Worm (Caenorhabditis elegans) whole organism, L4/young adult: ENCODE results near the gene mab-3.
"Not testable (repeated sequence)": the region's sequence is repeated elsewhere in the genome, so short reads cannot be mapped to it uniquely, and the experiment has no call there.

Experiments
- W03F9.2 ChIP-seq: fragments of 150-350 bp; optimal IDR thresholded peaks from 2 replicates; lab custom pipeline; 2014; ENCODE audit warnings: missing biosample characterization, missing genetic modification characterization
- dao-5 ChIP-seq: sonication (generic microtip); optimal IDR thresholded peaks from 2 replicates; lab custom pipeline; 2016; ENCODE audit warnings: missing genotype, missing genetic modification characterization, moderate library complexity, missing compliant biosample characterization
- him-1 ChIP-seq: sonication (generic microtip); optimal IDR thresholded peaks from 2 replicates; lab custom pipeline; 2016; ENCODE audit warnings: missing genotype, missing genetic modification reagents, missing genetic modification characterization, missing compliant biosample characterization

Gene mab-3

DNA sequence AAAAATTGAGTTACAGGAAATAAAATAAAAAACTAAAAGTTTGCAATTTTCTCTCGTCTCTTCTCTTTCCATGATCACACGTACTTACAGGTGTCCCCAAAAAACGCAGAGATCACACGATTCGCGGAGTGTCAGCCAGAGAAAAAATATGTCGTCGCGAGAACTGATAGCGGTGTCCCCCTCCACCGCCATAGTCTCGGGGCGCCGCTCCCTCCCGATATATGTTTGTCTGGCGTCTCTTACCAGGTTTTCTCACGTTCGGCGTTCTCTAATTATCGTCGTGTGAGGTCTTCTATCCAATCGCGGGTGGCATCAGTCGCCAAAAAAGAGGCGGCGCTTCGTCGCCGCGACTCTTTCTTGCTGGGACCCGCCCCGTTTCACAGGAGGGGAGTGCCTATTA lies at the start of gene mab-3:
mab-3 (plus strand) TSS at position 328 of the 400 bp plus-strand sequence.
- not testable (repeated sequence) for TF ChIP-seq dao-5, him-1, W03F9.2 (tag; lab: Kevin White, UChicago)

DNA sequence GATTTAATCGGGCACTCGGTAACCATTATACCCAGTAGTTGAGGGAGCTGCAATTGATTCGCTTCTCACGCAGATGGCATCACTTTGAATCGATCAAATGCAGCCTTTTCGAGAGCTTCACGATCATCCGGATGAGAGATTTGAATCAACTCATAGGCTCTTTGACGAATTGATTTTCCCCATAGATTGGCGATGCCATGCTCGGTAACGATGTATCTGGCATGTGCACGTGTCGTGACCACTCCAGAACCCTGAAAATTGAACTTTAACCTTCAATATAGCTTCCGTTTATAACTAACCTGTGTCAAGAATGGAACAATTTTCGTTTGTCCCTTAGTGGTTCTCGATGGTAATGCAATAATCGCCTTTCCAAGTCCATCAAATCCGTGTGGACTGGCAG lies 47.8 kb upstream of the mab-3 start:
- no peak for TF ChIP-seq W03F9.2 (tag; lab: Kevin White, UChicago)
- TF ChIP-seq dao-5 (tag; lab: Kevin White, UChicago): no peak
- TF ChIP-seq him-1 (tag; lab: Kevin White, UChicago): no peak

DNA sequence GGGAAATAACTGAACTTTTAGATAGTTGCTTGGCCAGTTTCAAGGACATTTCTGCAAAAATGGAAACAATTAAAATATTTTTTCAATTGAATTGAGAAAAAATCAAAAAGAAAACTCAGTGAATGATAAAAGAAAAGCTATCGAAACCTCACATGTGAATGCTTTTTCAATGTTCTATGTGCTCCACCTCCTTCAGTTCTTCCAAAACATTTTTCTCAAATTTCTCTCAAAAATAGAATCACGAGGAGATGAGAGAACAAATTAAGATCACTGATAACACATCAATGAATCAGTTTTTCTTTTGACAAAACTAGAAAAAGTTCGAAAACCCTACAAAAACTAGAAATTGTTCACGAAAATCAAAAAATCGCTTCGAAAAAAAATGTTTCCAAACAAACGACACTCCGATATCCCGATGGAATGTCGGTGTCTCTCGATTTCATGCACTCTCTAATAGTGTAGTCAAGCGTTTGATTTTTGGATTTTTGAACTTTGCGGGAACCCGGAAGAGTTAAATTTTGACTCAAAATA lies 45.2 kb upstream of the mab-3 start, which contains the start of gene ZK1320.9:
ZK1320.9 (minus strand) TSS at position 51 of the 531 bp plus-strand sequence.
- TF ChIP-seq dao-5 (tag; lab: Kevin White, UChicago): no peak
- TF ChIP-seq W03F9.2 (tag; lab: Kevin White, UChicago): no peak
- no peak for TF ChIP-seq him-1 (tag; lab: Kevin White, UChicago)

DNA sequence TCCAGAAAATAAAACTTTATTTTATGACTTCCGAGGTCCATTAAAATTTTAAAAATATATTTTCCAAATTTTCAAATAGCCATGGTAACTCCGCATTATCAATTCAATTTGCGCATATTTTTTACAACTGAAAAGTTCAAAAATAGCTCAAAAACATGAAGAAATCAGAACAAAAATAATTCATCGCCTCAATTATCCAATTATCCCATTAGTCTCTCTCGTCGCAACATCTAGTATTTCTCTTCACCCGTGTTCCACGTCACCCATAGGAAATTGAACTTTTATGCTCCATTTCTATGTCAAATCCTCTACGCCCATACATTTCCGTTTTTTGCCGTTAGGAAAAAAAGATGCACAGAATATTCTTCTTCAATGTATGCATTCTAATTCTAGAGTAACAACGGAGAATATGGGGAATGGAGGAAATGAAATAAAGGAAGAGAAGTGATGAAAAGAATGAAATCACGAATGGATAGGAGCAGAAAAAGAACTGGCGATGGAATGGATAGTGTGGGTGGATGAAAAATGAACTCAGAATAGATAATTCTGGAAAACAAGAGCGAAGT lies 41.8 kb upstream of the mab-3 start:
- TF ChIP-seq him-1 (tag; lab: Kevin White, UChicago) (no peak), dao-5 (tag; lab: Kevin White, UChicago) (no peak), W03F9.2 (tag; lab: Kevin White, UChicago) (no peak)

DNA sequence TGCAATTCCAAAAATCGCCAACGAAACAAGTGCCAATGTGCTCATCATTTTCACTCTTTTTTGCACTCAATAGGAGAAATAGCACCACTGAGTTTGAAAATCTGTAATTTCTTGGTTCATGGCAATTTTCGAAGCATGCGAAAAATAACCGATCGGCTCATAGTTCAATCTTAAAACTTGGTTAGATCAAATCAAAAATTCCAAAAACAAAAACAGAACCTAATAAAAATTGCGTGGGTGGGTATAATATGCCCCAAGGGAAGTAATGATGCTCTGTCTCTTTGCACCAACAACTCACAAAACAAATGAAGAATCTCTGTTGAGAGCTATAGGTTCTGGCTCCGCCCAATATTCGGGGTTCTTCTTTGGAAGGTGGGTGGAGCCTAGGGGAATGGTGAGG lies 40.1 kb upstream of the mab-3 start, which contains the start of gene nlp-11:
nlp-11 (minus strand) TSS at position 101 of the 400 bp plus-strand sequence.
- no peak for TF ChIP-seq him-1 (tag; lab: Kevin White, UChicago)
- no peak for TF ChIP-seq W03F9.2 (tag; lab: Kevin White, UChicago)
- TF ChIP-seq dao-5 (tag; lab: Kevin White, UChicago): no peak

DNA sequence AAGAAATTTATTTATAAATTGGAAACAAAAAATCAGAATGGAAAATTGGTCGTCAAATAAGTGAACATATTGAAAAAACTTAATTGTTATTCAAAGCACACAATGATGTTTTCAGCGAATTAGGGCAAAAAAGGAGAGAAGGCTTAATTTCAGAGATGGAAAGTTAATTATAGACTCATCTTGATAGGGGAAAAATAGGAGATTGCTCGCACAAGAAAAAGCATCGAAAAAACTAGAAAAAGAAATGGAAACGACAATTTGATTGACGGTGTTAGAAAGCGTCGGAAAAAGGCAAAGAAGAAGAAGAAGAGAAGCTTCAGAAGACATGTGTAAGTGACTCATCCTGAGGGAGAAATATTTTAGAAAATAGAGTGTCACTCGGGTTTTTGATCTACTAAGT lies 36.0 kb upstream of the mab-3 start:
- TF ChIP-seq dao-5 (tag; lab: Kevin White, UChicago): no peak
- no peak for TF ChIP-seq W03F9.2 (tag; lab: Kevin White, UChicago)
- no peak for TF ChIP-seq him-1 (tag; lab: Kevin White, UChicago)

DNA sequence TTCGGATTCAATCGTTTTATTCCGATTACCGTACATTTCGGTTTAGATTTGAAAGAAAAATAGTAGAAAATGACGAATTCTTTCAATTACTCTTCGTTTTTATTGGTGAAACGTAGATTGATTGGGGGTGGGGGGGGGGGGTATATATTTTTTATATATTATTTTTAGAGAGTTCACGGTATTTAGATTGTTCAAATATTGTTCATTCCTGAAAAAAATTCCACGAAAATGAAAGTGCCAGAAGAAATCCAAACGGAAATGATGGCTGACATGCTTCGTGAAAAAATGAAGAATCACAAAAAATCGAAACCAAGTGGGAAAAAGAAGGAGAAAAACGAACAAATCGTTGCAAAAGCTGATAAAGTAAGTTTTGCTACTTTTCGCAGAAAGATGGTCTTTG lies 31.6 kb upstream of the mab-3 start, which contains the start of the genes Y53C12A.8 and Y53C12A.7:
Y53C12A.8 (minus strand) TSS at position 101 of the 400 bp plus-strand sequence.
Y53C12A.7 (plus strand) TSS at position 181 of the 400 bp plus-strand sequence.
- no peak for TF ChIP-seq him-1 (tag; lab: Kevin White, UChicago)
- no peak for TF ChIP-seq dao-5 (tag; lab: Kevin White, UChicago)
- TF ChIP-seq W03F9.2 (tag; lab: Kevin White, UChicago): no peak

DNA sequence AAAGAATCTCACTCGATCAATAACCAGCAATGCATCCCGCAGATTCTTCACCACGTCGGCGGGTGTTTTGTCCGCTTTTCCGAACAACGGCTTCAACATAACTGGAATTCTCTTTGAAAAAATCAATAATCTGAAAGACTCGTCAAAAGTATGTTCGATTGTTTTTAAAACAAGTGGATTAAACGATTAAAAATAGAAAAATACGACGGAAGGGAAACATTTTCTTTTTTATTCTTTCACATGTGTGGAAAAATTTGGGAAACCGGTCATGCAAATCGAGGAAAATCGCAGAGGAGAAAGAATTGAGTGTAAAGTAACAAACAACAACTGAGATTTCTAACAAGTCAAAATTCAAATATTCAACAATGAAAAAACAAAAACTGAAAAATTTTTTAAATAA lies 28.3 kb upstream of the mab-3 start, which contains the start of gene mop-25.2:
mop-25.2 (minus strand) TSS at position 101 of the 400 bp plus-strand sequence.
- TF ChIP-seq W03F9.2 (tag; lab: Kevin White, UChicago) (no peak), him-1 (tag; lab: Kevin White, UChicago) (no peak), dao-5 (tag; lab: Kevin White, UChicago) (no peak)

DNA sequence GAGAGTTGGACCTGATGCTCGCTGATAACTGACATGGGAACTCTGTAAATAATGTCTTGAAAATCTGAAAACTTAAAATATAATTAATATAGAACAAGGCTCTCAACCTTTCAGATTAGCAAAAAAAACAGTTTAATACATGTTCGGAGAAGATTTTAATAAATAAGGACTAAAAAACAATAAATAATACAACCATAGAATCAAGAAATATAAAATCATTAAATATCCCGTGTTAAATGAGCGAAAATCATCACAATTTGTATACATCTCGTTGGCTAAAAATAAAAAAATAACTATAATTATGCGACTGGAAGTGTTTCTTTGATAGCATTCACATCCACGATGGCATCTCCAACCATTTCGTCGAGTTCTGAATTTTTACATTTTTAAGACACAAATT lies 27.2 kb upstream of the mab-3 start, which contains the start of gene Y53C12A.10:
Y53C12A.10 (minus strand) TSS at position 101 of the 400 bp plus-strand sequence.
- no peak for TF ChIP-seq him-1 (tag; lab: Kevin White, UChicago)
- TF ChIP-seq W03F9.2 (tag; lab: Kevin White, UChicago): no peak
- TF ChIP-seq dao-5 (tag; lab: Kevin White, UChicago): no peak

DNA sequence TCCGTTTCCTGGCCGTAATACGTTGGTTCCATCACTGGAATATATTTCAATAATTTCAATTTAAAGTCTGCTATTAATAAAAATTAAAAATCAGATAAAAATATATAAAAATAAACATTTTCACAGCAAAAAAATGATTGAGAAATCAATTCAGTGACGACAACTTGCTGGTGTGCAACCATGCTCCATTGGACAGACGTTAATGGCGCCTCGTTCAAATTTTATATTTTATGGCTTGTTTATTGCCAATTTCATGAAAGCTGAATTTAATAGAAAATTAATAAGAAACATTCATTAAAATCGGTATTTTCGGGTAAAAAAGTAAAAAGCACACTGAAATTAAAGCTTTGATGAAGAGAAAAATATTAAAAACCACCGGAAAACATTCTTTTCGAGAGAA lies 25.7 kb upstream of the mab-3 start, which contains the start of gene Y53C12A.3:
Y53C12A.3 (minus strand) TSS at position 34 of the 400 bp plus-strand sequence.
- TF ChIP-seq W03F9.2 (tag; lab: Kevin White, UChicago) (peak; percentile 48), him-1 (tag; lab: Kevin White, UChicago) (no peak)

DNA sequence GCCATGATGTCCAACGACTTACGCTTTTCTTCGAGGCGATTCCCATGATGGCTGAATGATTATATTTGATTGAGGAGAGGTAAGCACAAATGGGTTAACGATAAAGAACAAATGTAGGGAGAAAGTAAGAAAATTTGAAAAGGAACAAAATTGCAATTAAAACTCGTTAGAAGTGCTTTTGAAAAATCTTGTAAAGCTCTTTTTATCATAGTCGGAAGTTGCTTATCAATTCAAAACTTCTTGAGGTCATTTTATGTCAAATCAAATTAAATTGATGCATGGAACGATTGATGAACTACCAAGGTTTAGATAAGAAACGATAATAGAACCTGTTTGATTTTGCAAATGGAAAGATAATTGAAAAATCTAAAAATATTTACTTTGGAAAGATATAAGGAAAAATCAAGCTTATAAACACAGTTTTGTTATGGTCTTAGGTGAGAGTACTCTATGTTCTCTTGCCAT lies 23.1 kb upstream of the mab-3 start, which contains the start of gene glt-5:
glt-5 (minus strand) TSS at position 51 of the 465 bp plus-strand sequence.
- no peak for TF ChIP-seq him-1 (tag; lab: Kevin White, UChicago)
- TF ChIP-seq W03F9.2 (tag; lab: Kevin White, UChicago): no peak
- TF ChIP-seq dao-5 (tag; lab: Kevin White, UChicago): no peak

DNA sequence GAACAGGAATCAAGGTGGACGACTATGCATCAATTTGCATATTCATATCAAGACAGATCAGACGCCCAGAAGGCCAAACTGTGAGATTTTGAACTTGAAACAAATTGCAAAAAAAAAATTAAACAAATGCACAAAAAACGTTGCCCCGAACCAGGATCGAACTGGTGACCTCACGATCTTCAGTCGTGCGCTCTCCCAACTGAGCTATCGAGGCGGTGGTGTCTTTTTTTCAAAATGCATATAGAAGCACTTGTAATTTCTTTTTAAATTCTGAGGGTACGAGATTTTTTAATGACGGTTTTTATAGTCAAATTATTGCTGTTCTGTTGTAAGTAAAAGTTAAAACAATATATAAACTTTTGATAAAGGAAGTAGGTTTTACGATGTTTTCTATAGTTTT lies 18.9 kb upstream of the mab-3 start:
- TF ChIP-seq W03F9.2 (tag; lab: Kevin White, UChicago) (no peak), dao-5 (tag; lab: Kevin White, UChicago) (no peak), him-1 (tag; lab: Kevin White, UChicago) (no peak)

DNA sequence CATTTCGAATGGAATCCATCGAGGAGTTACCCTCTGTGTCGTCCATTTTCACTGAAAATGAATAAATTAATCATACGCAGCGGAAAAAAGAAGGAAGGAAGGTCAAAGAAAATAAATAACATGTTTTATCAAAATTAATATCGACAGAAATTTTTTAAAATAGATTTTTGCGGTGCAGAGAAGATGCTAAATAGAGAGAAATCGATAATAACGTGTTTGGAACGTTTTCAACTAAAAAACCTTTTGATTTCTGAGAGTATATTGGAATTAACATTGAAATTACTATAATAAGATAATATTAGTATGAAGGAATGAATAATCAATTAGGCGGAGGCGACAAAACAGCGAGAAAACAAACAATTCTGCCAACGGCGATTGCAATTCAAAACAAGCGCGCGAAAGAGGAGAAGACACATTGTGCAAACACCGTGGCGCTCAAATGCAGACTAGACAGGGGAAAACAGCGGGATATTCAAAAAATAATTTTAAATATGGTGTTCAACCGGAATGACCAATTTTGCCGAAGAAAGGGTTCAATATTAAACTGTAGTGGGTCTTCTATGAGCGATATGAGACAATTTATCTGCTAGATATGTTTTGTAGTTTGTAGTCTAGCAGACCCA lies 15.4 kb upstream of the mab-3 start, which contains the start of gene wee-1.3:
wee-1.3 (minus strand) TSS at position 51 of the 623 bp plus-strand sequence.
- TF ChIP-seq W03F9.2 (tag; lab: Kevin White, UChicago) (peak; percentile 79), dao-5 (tag; lab: Kevin White, UChicago) (no peak)
